Fruit fly (Drosophila melanogaster) whole organism, embryonic: ENCODE results near the gene CG14966.
A peak's percentile ranks its signal among the peaks of the same experiment; 100 is the strongest.

ENCODE experiments used
- Asciz ChIP-seq: fragments of 200-800 bp; sonication (Bioruptor generic); optimal IDR thresholded peaks from 2 replicates; lab custom pipeline; 2017; ENCODE audit warnings: missing biosample characterization, mild to moderate bottlenecking, missing genetic modification characterization, missing genetic modification reagents
- Atf-2 ChIP-seq: fragments of 200-800 bp; sonication (Bioruptor generic); optimal IDR thresholded peaks from 2 replicates; lab custom pipeline; 2016; ENCODE audit warnings: missing biosample characterization, missing genetic modification characterization
- Atf6 ChIP-seq: fragments of 200-800 bp; sonication (Bioruptor generic); IDR thresholded peaks from 2 replicates; pipeline ENCODE4 v1.3.6; 2022; ENCODE audit warnings: missing biosample characterization, missing genetic modification characterization
- CG10321 ChIP-seq: fragments of 200-800 bp; sonication (Bioruptor generic); IDR thresholded peaks from 2 replicates; pipeline ENCODE4 v1.3.6; 2022; ENCODE audit warnings: missing biosample characterization, missing genetic modification characterization
- CG11085 ChIP-seq: fragments of 200-800 bp; sonication (Bioruptor generic); IDR thresholded peaks from 2 replicates; pipeline ENCODE4 v1.3.6; 2022; ENCODE audit warnings: missing biosample characterization, missing genetic modification characterization
- CG11504 ChIP-seq: fragments of 200-800 bp; sonication (Bioruptor generic); optimal IDR thresholded peaks from 3 replicates; lab custom pipeline; 2019; ENCODE audit warnings: missing biosample characterization, mild to moderate bottlenecking, missing genetic modification characterization, moderate library complexity
- CG11695 ChIP-seq: fragments of 200-800 bp; sonication (Bioruptor generic); IDR thresholded peaks from 3 replicates; pipeline ENCODE4 v1.3.6; 2022; ENCODE audit warnings: missing biosample characterization, missing genetic modification characterization
- CG12219 ChIP-seq: fragments of 200-800 bp; sonication (Bioruptor generic); optimal IDR thresholded peaks from 3 replicates; lab custom pipeline; 2018; ENCODE audit warnings: missing biosample characterization, mild to moderate bottlenecking, missing genetic modification characterization
- CG12299 ChIP-seq: fragments of 200-800 bp; sonication (Bioruptor generic); optimal IDR thresholded peaks from 2 replicates; lab custom pipeline; 2018; ENCODE audit warnings: missing biosample characterization, mild to moderate bottlenecking, missing genetic modification characterization
- CG14014 ChIP-seq: fragments of 200-800 bp; sonication (Bioruptor generic); IDR thresholded peaks from 2 replicates; pipeline ENCODE4 v1.3.6; 2022; ENCODE audit warnings: missing biosample characterization, missing genetic modification characterization
- CG15514 ChIP-seq: fragments of 200-800 bp; sonication (Bioruptor generic); optimal IDR thresholded peaks from 3 replicates; lab custom pipeline; 2017; ENCODE audit warnings: missing biosample characterization, missing genetic modification characterization, mild to moderate bottlenecking, moderate library complexity, missing genetic modification reagents
- CG16863 ChIP-seq: fragments of 200-800 bp; sonication (Bioruptor generic); optimal IDR thresholded peaks from 3 replicates; lab custom pipeline; 2016; ENCODE audit warnings: missing biosample characterization, missing genetic modification characterization
- CG17802 ChIP-seq: fragments of 200-800 bp; sonication (Bioruptor generic); optimal IDR thresholded peaks from 2 replicates; lab custom pipeline; 2018; ENCODE audit warnings: missing biosample characterization, mild to moderate bottlenecking, missing genetic modification characterization, moderate library complexity
- CG17829 ChIP-seq: fragments of 200-800 bp; optimal IDR thresholded peaks from 2 replicates; lab custom pipeline; 2019; ENCODE audit warnings: missing biosample characterization, mild to moderate bottlenecking, missing genetic modification characterization, moderate library complexity
- CG1792 ChIP-seq: fragments of 200-800 bp; sonication (Bioruptor generic); optimal IDR thresholded peaks from 2 replicates; lab custom pipeline; 2016; ENCODE audit warnings: missing biosample characterization, missing genetic modification characterization
- CG1832 ChIP-seq: fragments of 200-800 bp; sonication (Bioruptor generic); optimal IDR thresholded peaks from 2 replicates; lab custom pipeline; 2017; ENCODE audit warnings: missing biosample characterization, mild to moderate bottlenecking, missing genetic modification characterization, inconsistent platforms
- CG18764 ChIP-seq: fragments of 200-800 bp; sonication (Bioruptor generic); optimal IDR thresholded peaks from 3 replicates; lab custom pipeline; 2016; ENCODE audit warnings: missing biosample characterization, missing genetic modification characterization
- CG30403 ChIP-seq: fragments of 200-800 bp; sonication (Bioruptor generic); optimal IDR thresholded peaks from 3 replicates; lab custom pipeline; 2016; ENCODE audit warnings: missing biosample characterization, missing genetic modification characterization
- CG32772 ChIP-seq: fragments of 200-800 bp; sonication (Bioruptor generic); IDR thresholded peaks from 2 replicates; pipeline ENCODE4 v1.3.6; 2022; ENCODE audit warnings: missing biosample characterization, missing genetic modification characterization
- CG4424 ChIP-seq: fragments of 200-800 bp; sonication (Bioruptor generic); optimal IDR thresholded peaks from 3 replicates; lab custom pipeline; 2016; ENCODE audit warnings: missing biosample characterization, missing genetic modification characterization
- CG6683 ChIP-seq: fragments of 200-800 bp; sonication (Bioruptor generic); optimal IDR thresholded peaks from 2 replicates; lab custom pipeline; 2017; ENCODE audit warnings: missing biosample characterization, mild to moderate bottlenecking, missing genetic modification characterization, missing genetic modification reagents
- CG7271 ChIP-seq: fragments of 200-800 bp; sonication (Bioruptor generic); optimal IDR thresholded peaks from 2 replicates; lab custom pipeline; 2018; ENCODE audit warnings: missing biosample characterization, mild to moderate bottlenecking, missing genetic modification characterization, moderate library complexity
- CG7987 ChIP-seq: fragments of 200-800 bp; sonication (Bioruptor generic); optimal IDR thresholded peaks from 2 replicates; lab custom pipeline; 2018; ENCODE audit warnings: missing biosample characterization, mild to moderate bottlenecking, missing genetic modification characterization, moderate library complexity
- D19A ChIP-seq: fragments of 200-800 bp; optimal IDR thresholded peaks from 3 replicates; lab custom pipeline; 2019; ENCODE audit warnings: missing biosample characterization, mild to moderate bottlenecking, missing genetic modification characterization, moderate library complexity
- Dad ChIP-seq: fragments of 200-800 bp; sonication (Bioruptor generic); optimal IDR thresholded peaks from 3 replicates; lab custom pipeline; 2016; ENCODE audit warnings: missing biosample characterization, missing genetic modification characterization
- Dref ChIP-seq: fragments of 200-800 bp; sonication (Bioruptor generic); IDR thresholded peaks from 2 replicates; pipeline ENCODE4 v1.3.6; 2022; ENCODE audit warnings: missing biosample characterization, missing genetic modification characterization
- HLH4C ChIP-seq: fragments of 200-800 bp; sonication (Bioruptor generic); IDR thresholded peaks from 3 replicates; pipeline ENCODE4 v1.3.6; 2022; ENCODE audit warnings: missing biosample characterization, missing genetic modification characterization; ENCODE audit not compliant: partially characterized antibody
- HLHmδ ChIP-seq: fragments of 200-800 bp; sonication (Bioruptor generic); optimal IDR thresholded peaks from 2 replicates; lab custom pipeline; 2018; ENCODE audit warnings: missing biosample characterization, mild to moderate bottlenecking, missing genetic modification characterization, moderate library complexity
- Lim3 ChIP-seq: fragments of 200-800 bp; sonication (Bioruptor generic); IDR thresholded peaks from 2 replicates; pipeline ENCODE4 v1.3.6; 2022; ENCODE audit warnings: missing biosample characterization, missing genetic modification characterization
- Mrtf ChIP-seq: fragments of 200-800 bp; sonication (Bioruptor generic); IDR thresholded peaks from 3 replicates; pipeline ENCODE4 v1.3.6; 2022; ENCODE audit warnings: missing biosample characterization, missing genetic modification characterization
- Nf-YA ChIP-seq: fragments of 200-800 bp; sonication (Bioruptor generic); IDR thresholded peaks from 2 replicates; pipeline ENCODE4 v1.3.6; 2022; ENCODE audit warnings: missing biosample characterization, missing genetic modification characterization
- Optix ChIP-seq: fragments of 200-800 bp; sonication (Bioruptor generic); IDR thresholded peaks from 3 replicates; pipeline ENCODE4 v1.3.6; 2022; ENCODE audit warnings: missing biosample characterization, missing genetic modification characterization
- Sin3A ChIP-seq: fragments of >200 bp; optimal IDR thresholded peaks from 2 replicates; lab custom pipeline; 2018
- Sox100B ChIP-seq: fragments of 200-800 bp; sonication (Bioruptor generic); optimal IDR thresholded peaks from 3 replicates; lab custom pipeline; 2018; ENCODE audit warnings: missing biosample characterization, mild to moderate bottlenecking, missing genetic modification characterization
- ab ChIP-seq: fragments of 200-800 bp; sonication (Bioruptor generic); optimal IDR thresholded peaks from 2 replicates; lab custom pipeline; 2016; ENCODE audit warnings: missing biosample characterization, missing genetic modification characterization
- az2 ChIP-seq: fragments of 200-800 bp; sonication (Bioruptor generic); optimal IDR thresholded peaks from 3 replicates; lab custom pipeline; 2016; ENCODE audit warnings: missing biosample characterization, missing genetic modification characterization
- btn ChIP-seq: fragments of 200-800 bp; sonication (Bioruptor generic); optimal IDR thresholded peaks from 2 replicates; lab custom pipeline; 2016; ENCODE audit warnings: missing biosample characterization, missing genetic modification characterization
- dimm ChIP-seq: fragments of 200-800 bp; sonication (Bioruptor generic); IDR thresholded peaks from 2 replicates; pipeline ENCODE4 v1.3.6; 2022; ENCODE audit warnings: missing biosample characterization, missing genetic modification characterization
- dysf ChIP-seq: fragments of 200-800 bp; sonication (Bioruptor generic); IDR thresholded peaks from 3 replicates; pipeline ENCODE4 v1.3.6; 2022; ENCODE audit warnings: missing biosample characterization, missing genetic modification characterization
- en ChIP-seq: fragments of 200-800 bp; sonication (Bioruptor generic); optimal IDR thresholded peaks from 2 replicates; lab custom pipeline; 2016; ENCODE audit warnings: missing biosample characterization, missing genetic modification characterization
- fu2 ChIP-seq: fragments of 200-800 bp; sonication (Bioruptor generic); optimal IDR thresholded peaks from 2 replicates; lab custom pipeline; 2016; ENCODE audit warnings: missing biosample characterization, missing genetic modification characterization
- gcm ChIP-seq: fragments of 200-800 bp; sonication (Bioruptor generic); optimal IDR thresholded peaks from 2 replicates; lab custom pipeline; 2019; ENCODE audit warnings: missing biosample characterization, mild to moderate bottlenecking, missing genetic modification characterization, moderate library complexity
- kni ChIP-seq: fragments of 200-800 bp; sonication (Bioruptor generic); optimal IDR thresholded peaks from 3 replicates; lab custom pipeline; 2017; ENCODE audit warnings: mild to moderate bottlenecking, missing biosample characterization, missing genetic modification reagents, missing genetic modification characterization
- luna ChIP-seq: fragments of 200-800 bp; sonication (Bioruptor generic); optimal IDR thresholded peaks from 2 replicates; lab custom pipeline; 2016; ENCODE audit warnings: missing biosample characterization, missing genetic modification characterization
- otp ChIP-seq: fragments of 200-800 bp; sonication (Bioruptor generic); IDR thresholded peaks from 3 replicates; pipeline ENCODE4, ENCODE4 v1.3.6; 2022; ENCODE audit warnings: missing biosample characterization, missing genetic modification characterization
- pnt ChIP-seq: fragments of 200-800 bp; sonication (Bioruptor generic); optimal IDR thresholded peaks from 3 replicates; lab custom pipeline; 2016; ENCODE audit warnings: missing biosample characterization, missing genetic modification characterization
- prd ChIP-seq, 3 experiments: fragments of >200 bp in 2 of 3; fragments of 200-800 bp in 1 of 3; sonication (Bioruptor generic) in 1 of 3; optimal IDR thresholded peaks in 2 of 3; IDR thresholded peaks in 1 of 3; 2 replicates in 2 of 3; 3 replicates in 1 of 3; pipeline versions ENCODE4 v1.3.6 to Lab custom; 2017 to 2022; ENCODE audit warnings: missing biosample characterization in 1 of 3, missing genetic modification characterization in 1 of 3
- stc ChIP-seq: fragments of 200-800 bp; sonication (Bioruptor generic); IDR thresholded peaks from 2 replicates; pipeline ENCODE4 v1.3.6; 2022; ENCODE audit warnings: missing biosample characterization, missing genetic modification characterization
- tll ChIP-seq, 2 experiments: fragments of 200-800 bp in 1 of 2; fragments of >200 bp in 1 of 2; sonication (Bioruptor generic) in 1 of 2; optimal IDR thresholded peaks; 2 replicates each; lab custom pipeline; 2017 to 2019; ENCODE audit warnings: missing biosample characterization in 2 of 2, missing genetic modification characterization in 2 of 2, mild to moderate bottlenecking in 1 of 2, moderate library complexity in 1 of 2
- tx ChIP-seq: fragments of 200-800 bp; sonication (Bioruptor generic); optimal IDR thresholded peaks from 2 replicates; lab custom pipeline; 2016; ENCODE audit warnings: missing biosample characterization, missing genetic modification characterization
- wek ChIP-seq: fragments of 200-800 bp; sonication (Bioruptor generic); optimal IDR thresholded peaks from 3 replicates; lab custom pipeline; 2018; ENCODE audit warnings: missing biosample characterization, mild to moderate bottlenecking, missing genetic modification characterization, moderate library complexity

Gene CG14966

dm6 chr3L:3192912-3193311 lies 4.5 kb downstream of the CG14966 start, which contains the start of gene Hsp83 (continued):
- TF ChIP-seq CG15514 (GFP tag; lab: Kevin White, UChicago) (no peak), tll (GFP tag; optimal IDR thresholded peaks at IDR 0.05; lab: Kevin White, UChicago) (no peak), kni (GFP tag; lab: Kevin White, UChicago) (peak; percentile 99), CG17802 (tag; lab: Kevin White, UChicago) (peak; percentile 86), en (peak; percentile 91), wek (GFP tag; lab: Kevin White, UChicago) (peak; percentile 97), HLHmδ (peak; percentile 100), CG6683 (GFP tag; lab: Kevin White, UChicago) (peak; percentile 97), luna (GFP tag; lab: Kevin White, UChicago) (peak; percentile 91), CG1792 (GFP tag; lab: Kevin White, UChicago) (peak; percentile 87), ab (GFP tag; lab: Kevin White, UChicago) (peak; percentile 3), dysf (GFP tag; lab: Robert Waterston, UW) (peak; percentile 89), CG16863 (GFP tag; lab: Kevin White, UChicago) (peak; percentile 90), CG11085 (GFP tag; lab: Robert Waterston, UW) (peak; percentile 87), az2 (GFP tag; lab: Kevin White, UChicago) (peak; percentile 83), Optix (peak; percentile 91), CG11504 (tag; lab: Kevin White, UChicago) (peak; percentile 85), CG11695 (peak; percentile 84), CG7987 (GFP tag; lab: Kevin White, UChicago) (peak; percentile 100), stc (GFP tag; lab: Robert Waterston, UW) (peak; percentile 96), btn (peak; percentile 94), Mrtf (peak; percentile 78; the same call in 2 of the 3 replicates), Lim3 (GFP tag; lab: Robert Waterston, UW) (0 out of 2 replicates have a peak, but pooled peaks have one; percentile 17), CG7271 (tag; lab: Kevin White, UChicago) (peak; percentile 97), HLH4C (GFP tag; lab: Robert Waterston, UW) (no peak), otp (GFP tag; lab: Robert Waterston, UW) (peak; percentile 98), gcm (GFP tag; lab: Kevin White, UChicago) (peak; percentile 98), prd (optimal IDR thresholded peaks at IDR 0.05; lab: Kevin White, UChicago) (no peak), prd (GFP tag; IDR thresholded peaks at IDR 0.05; lab: Robert Waterston, UW) (peak; percentile 71), Dref (no peak; the same call in 1 of the 2 replicates), CG14014 (GFP tag; lab: Robert Waterston, UW) (peak; percentile 90), Sin3A (lab: Kevin White, UChicago) (no peak), Atf6 (GFP tag; lab: Robert Waterston, UW) (peak; percentile 95), CG30403 (peak; percentile 82), CG18764 (GFP tag; lab: Kevin White, UChicago) (peak; percentile 93), CG32772 (peak; percentile 84), CG12219 (GFP tag; lab: Kevin White, UChicago) (peak; percentile 97), CG1832 (GFP tag; lab: Kevin White, UChicago) (no peak), tx (GFP tag; lab: Kevin White, UChicago) (peak; percentile 81), dimm (GFP tag; lab: Robert Waterston, UW) (peak; percentile 75), CG4424 (peak; percentile 91), D19A (tag; lab: Kevin White, UChicago) (peak; percentile 69), CG10321 (GFP tag; lab: Robert Waterston, UW) (peak; percentile 77), CG17829 (tag; lab: Kevin White, UChicago) (peak; percentile 90), Asciz (GFP tag; lab: Kevin White, UChicago) (peak; percentile 97), Sox100B (GFP tag; lab: Kevin White, UChicago) (peak; percentile 94), Atf-2 (GFP tag; lab: Kevin White, UChicago) (peak; percentile 84), Nf-YA (GFP tag; lab: Robert Waterston, UW) (peak; percentile 92), fu2 (GFP tag; lab: Kevin White, UChicago) (peak; percentile 86), pnt (GFP tag; lab: Kevin White, UChicago) (peak; percentile 30), Dad (GFP tag; lab: Kevin White, UChicago) (peak; percentile 95), CG12299 (tag; lab: Kevin White, UChicago) (peak; percentile 98)
